Fruit fly (Drosophila melanogaster) whole organism, wandering third instar larva: ENCODE data around the gene Lsp1beta.
A peak's percentile ranks its signal among the peaks of the same experiment; 100 is the strongest.

Experiments
- Abd-B ChIP-seq: fragments of >200 bp; optimal IDR thresholded peaks from 2 replicates; lab custom pipeline; 2017; ENCODE audit warnings: missing biosample characterization, missing genetic modification characterization
- CG32264 ChIP-seq: fragments of 200-800 bp; sonication (Bioruptor generic); optimal IDR thresholded peaks from 2 replicates; lab custom pipeline; 2016; ENCODE audit warnings: missing biosample characterization, missing genetic modification characterization
- CG9705 ChIP-seq: fragments of 200-800 bp; sonication (Bioruptor generic); optimal IDR thresholded peaks from 2 replicates; lab custom pipeline; 2018; ENCODE audit warnings: missing biosample characterization, mild to moderate bottlenecking, missing genetic modification characterization
- Dfd ChIP-seq: fragments of >200 bp; optimal IDR thresholded peaks from 2 replicates; lab custom pipeline; 2017; ENCODE audit warnings: missing biosample characterization, missing genetic modification characterization
- GATAd ChIP-seq: sonication (Bioruptor generic); optimal IDR thresholded peaks from 2 replicates; lab custom pipeline; 2016; ENCODE audit warnings: missing biosample characterization, missing genetic modification characterization
- HLH106 ChIP-seq: fragments of 200-800 bp; optimal IDR thresholded peaks from 3 replicates; lab custom pipeline; 2019; ENCODE audit warnings: missing biosample characterization, mild to moderate bottlenecking, missing genetic modification characterization, moderate library complexity
- Hnf4 ChIP-seq: fragments of 200-800 bp; sonication (Bioruptor generic); optimal IDR thresholded peaks from 2 replicates; lab custom pipeline; 2016; ENCODE audit warnings: missing biosample characterization, mild to moderate bottlenecking, missing genetic modification characterization
- Hr78 ChIP-seq: fragments of >200 bp; optimal IDR thresholded peaks from 2 replicates; lab custom pipeline; 2017; ENCODE audit warnings: missing biosample characterization, missing genetic modification characterization
- Mio ChIP-seq: sonication (Bioruptor generic); optimal IDR thresholded peaks from 2 replicates; lab custom pipeline; 2016; ENCODE audit warnings: missing biosample characterization, missing genetic modification characterization
- Myc ChIP-seq: fragments of >200 bp; optimal IDR thresholded peaks from 2 replicates; lab custom pipeline; 2017
- N ChIP-seq: fragments of >200 bp; optimal IDR thresholded peaks from 2 replicates; lab custom pipeline; 2018; ENCODE audit warnings: missing biosample characterization, missing external identifiers, missing genetic modification characterization
- OdsH ChIP-seq: fragments of 200-800 bp; sonication (Bioruptor generic); optimal IDR thresholded peaks from 2 replicates; lab custom pipeline; 2016; ENCODE audit warnings: missing biosample characterization, mild to moderate bottlenecking, missing genetic modification characterization
- Rel ChIP-seq, 2 experiments: fragments of 200-800 bp; sonication (Bioruptor generic) in 1 of 2; optimal IDR thresholded peaks; 2 replicates in 1 of 2; 3 replicates in 1 of 2; lab custom pipeline; 2016 to 2019; ENCODE audit warnings: mild to moderate bottlenecking in 2 of 2, missing biosample characterization in 2 of 2, missing genetic modification characterization in 2 of 2, moderate library complexity in 1 of 2
- Sp1 ChIP-seq: fragments of 200-800 bp; sonication (Bioruptor generic); optimal IDR thresholded peaks from 3 replicates; lab custom pipeline; 2019; ENCODE audit warnings: missing biosample characterization, mild to moderate bottlenecking, missing genetic modification characterization, moderate library complexity
- Vsx2 ChIP-seq: fragments of 200-300, 225-300 bp; sonication (Bioruptor generic); optimal IDR thresholded peaks from 2 replicates; lab custom pipeline; 2018; ENCODE audit warnings: missing biosample characterization, missing genetic modification characterization; ENCODE audit not compliant: partially characterized antibody
- brk ChIP-seq: fragments of 200-800 bp; sonication (Bioruptor generic); optimal IDR thresholded peaks from 2 replicates; lab custom pipeline; 2016; ENCODE audit warnings: missing biosample characterization, mild to moderate bottlenecking, missing genetic modification characterization
- dmrt93B ChIP-seq: fragments of 200-800 bp; sonication (Bioruptor generic); optimal IDR thresholded peaks from 2 replicates; lab custom pipeline; 2018; ENCODE audit warnings: missing biosample characterization, mild to moderate bottlenecking, missing genetic modification characterization
- ey ChIP-seq: fragments of 200-800 bp; sonication (Bioruptor generic); optimal IDR thresholded peaks from 2 replicates; lab custom pipeline; 2016; ENCODE audit warnings: missing biosample characterization, missing genetic modification characterization
- foxo ChIP-seq, 2 experiments: fragments of 200-800 bp; sonication (Bioruptor generic); optimal IDR thresholded peaks; 2 replicates in 1 of 2; 3 replicates in 1 of 2; lab custom pipeline; 2016 to 2017; ENCODE audit warnings: missing biosample characterization in 2 of 2, missing genetic modification characterization in 2 of 2
- h ChIP-seq: fragments of 200-800 bp; sonication (Bioruptor generic); optimal IDR thresholded peaks from 3 replicates; lab custom pipeline; 2016; ENCODE audit warnings: missing biosample characterization, mild to moderate bottlenecking, missing genetic modification characterization
- lola ChIP-seq: fragments of >200 bp; optimal IDR thresholded peaks from 2 replicates; lab custom pipeline; 2017; ENCODE audit warnings: missing biosample characterization, missing genetic modification characterization
- rgr ChIP-seq: fragments of 200-800 bp; sonication (Bioruptor generic); optimal IDR thresholded peaks from 3 replicates; lab custom pipeline; 2016; ENCODE audit warnings: missing biosample characterization, mild to moderate bottlenecking, missing genetic modification characterization
- sage ChIP-seq: fragments of 200-800 bp; sonication (Bioruptor generic); optimal IDR thresholded peaks from 2 replicates; lab custom pipeline; 2016; ENCODE audit warnings: missing biosample characterization, mild to moderate bottlenecking, missing genetic modification characterization
- sv ChIP-seq: fragments of 200-800 bp; sonication (Bioruptor generic); optimal IDR thresholded peaks from 3 replicates; lab custom pipeline; 2016; ENCODE audit warnings: missing biosample characterization, missing genetic modification characterization
- usp ChIP-seq: fragments of >200 bp; optimal IDR thresholded peaks from 2 replicates; lab custom pipeline; 2017; ENCODE audit warnings: missing biosample characterization, missing genetic modification characterization
- woc ChIP-seq: sonication (Bioruptor generic); optimal IDR thresholded peaks from 2 replicates; lab custom pipeline; 2016; ENCODE audit warnings: missing biosample characterization, mild to moderate bottlenecking, missing genetic modification characterization

Lsp1beta gene

dm6 chr2L:913850-914391 lies 15.6 kb downstream of the Lsp1beta start, which contains the start of gene GluRIIC:
Gene GluRIIC, plus strand, starts transcription at chr2L:914086.
- TF ChIP-seq HLH106 (no peak), Vsx2 (GFP tag; lab: Kevin White, UChicago) (no peak), Hnf4 (GFP tag; lab: Kevin White, UChicago) (no peak), Hr78 (no peak), Sp1 (no peak), Mio (no peak), usp (GFP tag; lab: Kevin White, UChicago) (no peak)

dm6 chr2L:918738-919137 lies 20.4 kb downstream of the Lsp1beta start:
- TF ChIP-seq sv (GFP tag; lab: Kevin White, UChicago) = no peak
- no peak for TF ChIP-seq foxo (GFP tag; optimal IDR thresholded peaks at IDR 0.05; lab: Kevin White, UChicago)
- TF ChIP-seq N (GFP tag; lab: Kevin White, UChicago) = no peak
- TF ChIP-seq, all 38 proteins: peak for 0

- TF ChIP-seq foxo (GFP tag; optimal IDR thresholded peaks at IDR 0.05; lab: Kevin White, UChicago) (no peak), ey (GFP tag; lab: Kevin White, UChicago) (no peak), CG32264 (GFP tag; lab: Kevin White, UChicago) (no peak), Rel (GFP tag; optimal IDR thresholded peaks at IDR 0.05; lab: Kevin White, UChicago) (no peak), Rel (tag; optimal IDR thresholded peaks at IDR 0.05; lab: Kevin White, UChicago) (no peak), OdsH (no peak), Sp1 (no peak), Vsx2 (GFP tag; lab: Kevin White, UChicago) (no peak), Dfd (GFP tag; lab: Kevin White, UChicago) (no peak), Abd-B (GFP tag; lab: Kevin White, UChicago) (no peak), rgr (GFP tag; lab: Kevin White, UChicago) (no peak), Hnf4 (GFP tag; lab: Kevin White, UChicago) (no peak), lola (GFP tag; lab: Kevin White, UChicago) (no peak), CG9705 (GFP tag; lab: Kevin White, UChicago) (no peak), sage (GFP tag; lab: Kevin White, UChicago) (no peak), sv (GFP tag; lab: Kevin White, UChicago) (no peak), Mio (no peak), Myc (lab: Kevin White, UChicago) (no peak), Hr78 (no peak)
Measured at dm6 chr2L:922660-923059, 24.4 kb downstream of the Lsp1beta start, which contains the start of gene Tmtc2. Gene Tmtc2, plus strand, starts transcription at chr2L:922793.

dm6 chr2L:936922-937321 lies 38.6 kb downstream of the Lsp1beta start:
- TF ChIP-seq dmrt93B (GFP tag; lab: Kevin White, UChicago) (peak; percentile 10), HLH106 (peak; percentile 42), CG9705 (GFP tag; lab: Kevin White, UChicago) (no peak), brk (GFP tag; lab: Kevin White, UChicago) (no peak), woc (GFP tag; lab: Kevin White, UChicago) (no peak), h (peak; percentile 12), GATAd (GFP tag; lab: Kevin White, UChicago) (no peak), foxo (GFP tag; optimal IDR thresholded peaks at IDR 0.05; lab: Kevin White, UChicago) (peak in 1 of 2 experiments; percentile 30), ey (GFP tag; lab: Kevin White, UChicago) (peak; percentile 26)
